Fruit fly (Drosophila melanogaster) S2 (cell line): ENCODE results near the gene RluA-1.

Experiments used
- CG8478 ChIP-seq: fragments of >200 bp; optimal IDR thresholded peaks from 2 replicates; lab custom pipeline; 2018
- CTCF ChIP-seq, 2 experiments: fragments of >200 bp; optimal IDR thresholded peaks; 2 replicates each; lab custom pipeline; 2018

DNA sequence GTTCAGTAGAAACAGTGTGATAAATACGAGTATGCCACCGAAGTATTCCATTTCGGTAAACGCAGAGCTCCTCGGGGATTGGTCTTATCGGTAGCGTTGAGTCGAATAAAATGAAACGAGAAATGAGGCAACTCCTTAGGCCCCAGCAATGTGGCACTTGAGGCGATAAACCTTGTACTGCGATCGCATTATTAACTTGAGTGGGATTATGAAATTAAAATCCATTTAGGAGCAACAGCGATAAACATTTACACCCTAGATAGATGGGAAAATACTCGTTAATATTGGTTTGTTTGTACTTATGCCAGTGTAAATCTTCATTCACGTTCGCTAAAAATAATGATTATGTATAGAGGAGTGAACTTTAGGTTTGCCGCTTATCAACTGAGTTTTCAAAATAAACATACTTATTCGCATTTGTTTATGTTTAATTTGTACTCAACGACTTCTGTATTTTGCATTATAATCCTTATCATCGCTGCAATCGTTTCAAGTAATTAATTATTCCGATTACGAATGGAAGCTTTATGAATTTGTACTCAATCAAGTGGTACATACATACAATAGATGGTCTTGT, 18.1 kb downstream of the RluA-1 start:
- TF ChIP-seq CTCF (optimal IDR thresholded peaks at IDR 0.05; lab: Kevin White, UChicago) (no peak), CG8478 (lab: Kevin White, UChicago) (no peak)
